Fruit fly (Drosophila melanogaster) whole organism, embryonic: Measurements from ENCODE around the gene Cyp303a1.

Experiments used
- Abd-B ChIP-seq: fragments of 200-800 bp; sonication (Bioruptor generic); optimal IDR thresholded peaks from 2 replicates; lab custom pipeline; 2018; ENCODE audit warnings: missing biosample characterization, mild to moderate bottlenecking, missing genetic modification characterization, moderate library complexity
- Blimp-1 ChIP-seq: fragments of 200-800 bp; sonication (Bioruptor generic); optimal IDR thresholded peaks from 3 replicates; lab custom pipeline; 2018; ENCODE audit warnings: missing biosample characterization, missing genetic modification characterization, mild to moderate bottlenecking, moderate library complexity, missing genetic modification reagents
- BtbVII ChIP-seq: fragments of 200-800 bp; sonication (Bioruptor generic); optimal IDR thresholded peaks from 3 replicates; lab custom pipeline; 2017; ENCODE audit warnings: missing biosample characterization, mild to moderate bottlenecking, missing genetic modification characterization
- CG12219 ChIP-seq: fragments of 200-800 bp; sonication (Bioruptor generic); optimal IDR thresholded peaks from 3 replicates; lab custom pipeline; 2018; ENCODE audit warnings: missing biosample characterization, mild to moderate bottlenecking, missing genetic modification characterization
- CG13123 ChIP-seq: fragments of 200-800 bp; sonication (Bioruptor generic); optimal IDR thresholded peaks from 2 replicates; lab custom pipeline; 2016; ENCODE audit warnings: missing biosample characterization, missing genetic modification characterization
- CG15601 ChIP-seq: fragments of 200-800 bp; sonication (Bioruptor generic); optimal IDR thresholded peaks from 3 replicates; lab custom pipeline; 2019; ENCODE audit warnings: missing biosample characterization, mild to moderate bottlenecking, missing genetic modification characterization, moderate library complexity
- CG16813 ChIP-seq: fragments of 200-800 bp; sonication (Bioruptor generic); IDR thresholded peaks from 3 replicates; pipeline ENCODE4 v1.3.6; 2022; ENCODE audit warnings: missing biosample characterization, missing genetic modification characterization; ENCODE audit not compliant: partially characterized antibody
- CG17359 ChIP-seq: fragments of 200-800 bp; sonication (Bioruptor generic); optimal IDR thresholded peaks from 3 replicates; lab custom pipeline; 2018; ENCODE audit warnings: missing biosample characterization, mild to moderate bottlenecking, missing genetic modification characterization, moderate library complexity
- CG17829 ChIP-seq: fragments of 200-800 bp; optimal IDR thresholded peaks from 2 replicates; lab custom pipeline; 2019; ENCODE audit warnings: missing biosample characterization, mild to moderate bottlenecking, missing genetic modification characterization, moderate library complexity
- CG2120 ChIP-seq: fragments of 200-800 bp; sonication (Bioruptor generic); optimal IDR thresholded peaks from 3 replicates; lab custom pipeline; 2016; ENCODE audit warnings: missing biosample characterization, missing genetic modification characterization
- CG4617 ChIP-seq: fragments of 200-800 bp; sonication (Bioruptor generic); optimal IDR thresholded peaks from 3 replicates; lab custom pipeline; 2016; ENCODE audit warnings: missing biosample characterization, missing genetic modification characterization, borderline replicate concordance
- CG4854 ChIP-seq: fragments of 200-800 bp; sonication (Bioruptor generic); optimal IDR thresholded peaks from 2 replicates; lab custom pipeline; 2016; ENCODE audit warnings: missing biosample characterization, missing genetic modification characterization, inconsistent platforms
- CG5245 ChIP-seq: fragments of 200-800 bp; sonication (Bioruptor generic); optimal IDR thresholded peaks from 3 replicates; lab custom pipeline; 2016; ENCODE audit warnings: missing biosample characterization, missing genetic modification characterization
- CG7372 ChIP-seq: fragments of 200-800 bp; sonication (Bioruptor generic); IDR thresholded peaks from 2 replicates; pipeline ENCODE4 v1.3.6; 2022; ENCODE audit warnings: missing biosample characterization, missing genetic modification characterization
- CG7745 ChIP-seq: fragments of 200-800 bp; sonication (Bioruptor generic); optimal IDR thresholded peaks from 2 replicates; lab custom pipeline; 2018; ENCODE audit warnings: missing biosample characterization, mild to moderate bottlenecking, missing genetic modification characterization, moderate library complexity
- CG7987 ChIP-seq: fragments of 200-800 bp; sonication (Bioruptor generic); optimal IDR thresholded peaks from 2 replicates; lab custom pipeline; 2018; ENCODE audit warnings: missing biosample characterization, mild to moderate bottlenecking, missing genetic modification characterization, moderate library complexity
- CG8388 ChIP-seq: fragments of 200-800 bp; sonication (Bioruptor generic); optimal IDR thresholded peaks from 2 replicates; lab custom pipeline; 2019; ENCODE audit warnings: missing biosample characterization, mild to moderate bottlenecking, missing genetic modification characterization, moderate library complexity
- CG9437 ChIP-seq: fragments of 200-800 bp; sonication (Bioruptor generic); optimal IDR thresholded peaks from 2 replicates; lab custom pipeline; 2018; ENCODE audit warnings: missing biosample characterization, mild to moderate bottlenecking, missing genetic modification characterization
- CG9932 ChIP-seq: fragments of 200-800 bp; sonication (Bioruptor generic); IDR thresholded peaks from 2 replicates; pipeline ENCODE4 v1.3.6; 2022; ENCODE audit warnings: missing biosample characterization, missing genetic modification characterization
- Elba2 ChIP-seq: fragments of 200-800 bp; sonication (Bioruptor generic); optimal IDR thresholded peaks from 3 replicates; lab custom pipeline; 2016; ENCODE audit warnings: missing biosample characterization, missing genetic modification characterization
- Hey ChIP-seq: fragments of 200-800 bp; sonication (Bioruptor generic); optimal IDR thresholded peaks from 3 replicates; lab custom pipeline; 2018; ENCODE audit warnings: missing biosample characterization, mild to moderate bottlenecking, missing genetic modification characterization
- Hr3 ChIP-seq: fragments of 200-800 bp; sonication (Bioruptor generic); optimal IDR thresholded peaks from 3 replicates; lab custom pipeline; 2016; ENCODE audit warnings: missing biosample characterization, missing genetic modification characterization
- Hsf ChIP-seq: fragments of 200-800 bp; sonication (Bioruptor generic); optimal IDR thresholded peaks from 3 replicates; lab custom pipeline; 2016; ENCODE audit warnings: missing biosample characterization, missing genetic modification characterization
- MTF-1 ChIP-seq: fragments of 200-800 bp; sonication (Bioruptor generic); optimal IDR thresholded peaks from 2 replicates; lab custom pipeline; 2018; ENCODE audit warnings: missing biosample characterization, mild to moderate bottlenecking, missing genetic modification characterization, borderline replicate concordance
- NK7.1 ChIP-seq: fragments of 200-800 bp; sonication (Bioruptor generic); optimal IDR thresholded peaks from 3 replicates; lab custom pipeline; 2016; ENCODE audit warnings: missing biosample characterization, missing genetic modification characterization
- Nf-YA ChIP-seq: fragments of 200-800 bp; sonication (Bioruptor generic); IDR thresholded peaks from 2 replicates; pipeline ENCODE4 v1.3.6; 2022; ENCODE audit warnings: missing biosample characterization, missing genetic modification characterization
- Pdp1 ChIP-seq, 2 experiments: fragments of 200-800 bp; sonication (Bioruptor generic); optimal IDR thresholded peaks; 3 replicates each; lab custom pipeline; 2016; ENCODE audit warnings: missing biosample characterization in 2 of 2, missing genetic modification characterization in 2 of 2, mild to moderate bottlenecking in 1 of 2, moderate library complexity in 1 of 2
- Ravus ChIP-seq: fragments of 200-800 bp; sonication (Bioruptor generic); IDR thresholded peaks from 2 replicates; pipeline ENCODE4 v1.3.6; 2022; ENCODE audit warnings: missing biosample characterization, missing genetic modification characterization
- Spps ChIP-seq: fragments of 200-800 bp; sonication (Bioruptor generic); optimal IDR thresholded peaks from 2 replicates; lab custom pipeline; 2018; ENCODE audit warnings: missing biosample characterization, mild to moderate bottlenecking, missing genetic modification characterization
- Trl ChIP-seq, 3 experiments: fragments of >200 bp in 2 of 3; fragments of 200-800 bp in 1 of 3; sonication (Bioruptor generic) in 1 of 3; optimal IDR thresholded peaks; 2 replicates in 1 of 3; 3 replicates in 2 of 3; lab custom pipeline; 2016 to 2017; ENCODE audit warnings: missing biosample characterization in 1 of 3, missing genetic modification characterization in 1 of 3
- al ChIP-seq: fragments of 200-800 bp; sonication (Bioruptor generic); IDR thresholded peaks from 2 replicates; pipeline ENCODE4 v1.3.6; 2022; ENCODE audit warnings: missing biosample characterization, missing genetic modification characterization
- amos ChIP-seq: fragments of 200-800 bp; sonication (Bioruptor generic); IDR thresholded peaks from 2 replicates; pipeline ENCODE4 v1.3.6; 2022; ENCODE audit warnings: missing biosample characterization, missing genetic modification characterization; ENCODE audit not compliant: partially characterized antibody
- bsh ChIP-seq, 2 experiments: fragments of 200-800 bp; sonication (Bioruptor generic); optimal IDR thresholded peaks; 2 replicates each; lab custom pipeline; 2017 to 2018; ENCODE audit warnings: mild to moderate bottlenecking in 2 of 2, missing biosample characterization in 2 of 2, missing genetic modification characterization in 2 of 2, moderate library complexity in 1 of 2
- btn ChIP-seq: fragments of 200-800 bp; sonication (Bioruptor generic); optimal IDR thresholded peaks from 2 replicates; lab custom pipeline; 2016; ENCODE audit warnings: missing biosample characterization, missing genetic modification characterization
- dm ChIP-seq: fragments of 200-800 bp; sonication (Bioruptor generic); optimal IDR thresholded peaks from 3 replicates; lab custom pipeline; 2016; ENCODE audit warnings: missing biosample characterization, missing genetic modification characterization
- fd96Cb ChIP-seq: fragments of 200-800 bp; sonication (Bioruptor generic); optimal IDR thresholded peaks from 2 replicates; lab custom pipeline; 2018; ENCODE audit warnings: missing biosample characterization, mild to moderate bottlenecking, missing genetic modification characterization, moderate library complexity
- kay ChIP-seq: fragments of 200-800 bp; sonication (Bioruptor generic); optimal IDR thresholded peaks from 2 replicates; lab custom pipeline; 2016; ENCODE audit warnings: missing biosample characterization, missing genetic modification characterization
- mam ChIP-seq: fragments of 200-800 bp; sonication (Bioruptor generic); optimal IDR thresholded peaks from 3 replicates; lab custom pipeline; 2016; ENCODE audit warnings: missing biosample characterization, missing genetic modification characterization
- phol ChIP-seq: fragments of 200-800 bp; sonication (Bioruptor generic); optimal IDR thresholded peaks from 3 replicates; lab custom pipeline; 2018; ENCODE audit warnings: missing biosample characterization, mild to moderate bottlenecking, missing genetic modification characterization, moderate library complexity
- pzg ChIP-seq: fragments of 200-800 bp; sonication (Bioruptor generic); optimal IDR thresholded peaks from 3 replicates; lab custom pipeline; 2018; ENCODE audit warnings: missing biosample characterization, mild to moderate bottlenecking, missing genetic modification characterization, moderate library complexity
- sens ChIP-seq: fragments of 200-800 bp; sonication (Bioruptor generic); peaks from one replicate; lab custom pipeline; 2016; ENCODE audit warnings: missing biosample characterization, missing genetic modification characterization
- slbo ChIP-seq: fragments of 200-800 bp; sonication (Bioruptor generic); IDR thresholded peaks from 2 replicates; pipeline ENCODE4 v1.3.6; 2022; ENCODE audit warnings: missing biosample characterization, missing genetic modification characterization
- so ChIP-seq: fragments of 200-800 bp; sonication (Bioruptor generic); IDR thresholded peaks from 3 replicates; pipeline ENCODE4 v1.3.6; 2022; ENCODE audit warnings: missing biosample characterization, missing genetic modification characterization
- sr ChIP-seq: fragments of 200-800 bp; sonication (Bioruptor generic); IDR thresholded peaks from 3 replicates; pipeline ENCODE4 v1.3.6; 2022; ENCODE audit warnings: missing biosample characterization, missing genetic modification characterization
- sug ChIP-seq: fragments of 200-800 bp; optimal IDR thresholded peaks from 2 replicates; lab custom pipeline; 2019; ENCODE audit warnings: missing biosample characterization, mild to moderate bottlenecking, missing genetic modification characterization, moderate library complexity
- tio ChIP-seq: fragments of 200-800 bp; sonication (Bioruptor generic); optimal IDR thresholded peaks from 2 replicates; lab custom pipeline; 2017; ENCODE audit warnings: missing biosample characterization, missing genetic modification characterization, inconsistent platforms
- tup ChIP-seq: fragments of 200-800 bp; sonication (Bioruptor generic); optimal IDR thresholded peaks from 2 replicates; lab custom pipeline; 2016; ENCODE audit warnings: missing biosample characterization, mild to moderate bottlenecking, missing genetic modification characterization, moderate library complexity
- tx ChIP-seq: fragments of 200-800 bp; sonication (Bioruptor generic); optimal IDR thresholded peaks from 2 replicates; lab custom pipeline; 2016; ENCODE audit warnings: missing biosample characterization, missing genetic modification characterization
- vnd ChIP-seq: fragments of 200-800 bp; sonication (Bioruptor generic); IDR thresholded peaks from 3 replicates; pipeline ENCODE4 v1.3.6; 2022; ENCODE audit warnings: missing biosample characterization, missing genetic modification characterization; ENCODE audit not compliant: partially characterized antibody
- wor ChIP-seq: fragments of 200-800 bp; sonication (Bioruptor generic); IDR thresholded peaks from 2 replicates; pipeline ENCODE4 v1.3.6; 2022; ENCODE audit warnings: missing biosample characterization, missing genetic modification characterization

Cyp303a1 gene

DNA sequence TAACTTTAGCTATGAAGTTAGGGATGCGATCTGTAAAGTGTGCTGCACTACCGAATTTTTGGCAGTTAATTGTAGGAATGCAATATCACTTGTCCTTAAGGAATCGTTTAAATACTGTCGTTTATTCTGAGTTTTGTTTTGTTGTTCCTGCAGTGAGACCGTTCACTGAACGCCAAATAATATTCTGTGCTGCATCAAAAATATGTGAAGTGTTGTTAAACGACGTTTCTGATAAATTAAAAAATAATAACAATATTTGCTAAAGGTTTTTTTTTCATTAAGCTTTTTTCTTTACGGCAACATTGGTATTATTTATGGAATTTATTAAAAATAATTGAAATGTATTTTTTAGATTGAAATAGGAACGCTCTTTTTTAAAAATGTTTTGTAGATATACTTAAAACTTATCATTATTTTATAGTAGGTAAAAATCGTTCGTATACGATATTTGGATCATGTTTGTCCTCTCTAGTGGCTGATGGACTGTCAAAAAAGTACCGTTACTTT is 8.8 kb downstream of the Cyp303a1 start, which contains the start of gene GMF (continued):
- no peak for TF ChIP-seq mam (GFP tag; lab: Kevin White, UChicago)
- TF ChIP-seq CG17359 (tag; lab: Kevin White, UChicago), result peak; percentile 14
- TF ChIP-seq BtbVII (GFP tag; lab: Kevin White, UChicago), result no peak
- TF ChIP-seq CG2120 (GFP tag; lab: Kevin White, UChicago), result peak; percentile 41
- no peak for TF ChIP-seq CG5245
- TF ChIP-seq tx (GFP tag; lab: Kevin White, UChicago), result no peak
- TF ChIP-seq Spps, result no peak
- TF ChIP-seq sug, result peak; percentile 43
- no peak for TF ChIP-seq Hey (tag; lab: Kevin White, UChicago)
- no peak for TF ChIP-seq Abd-B (GFP tag; lab: Kevin White, UChicago)
- peak; percentile 60 for TF ChIP-seq pzg (GFP tag; lab: Kevin White, UChicago)
- TF ChIP-seq vnd (GFP tag; lab: Robert Waterston, UW), result no peak
- no peak for TF ChIP-seq wor
- no peak; the same call in 2 of the 3 replicates for TF ChIP-seq sr
- peak; percentile 33 for TF ChIP-seq fd96Cb
- TF ChIP-seq tup, result no peak
- no peak for TF ChIP-seq CG9437 (GFP tag; lab: Kevin White, UChicago)
- TF ChIP-seq bsh (GFP tag; optimal IDR thresholded peaks at IDR 0.05; lab: Kevin White, UChicago), result peak in 1 of 2 experiments; percentile 40
- no peak for TF ChIP-seq CG16813
- peak; percentile 45 for TF ChIP-seq CG9932
- TF ChIP-seq Elba2, result no peak
- peak; percentile 38 for TF ChIP-seq CG17829
- no peak for TF ChIP-seq btn
- peak; percentile 37 for TF ChIP-seq Hr3 (GFP tag; lab: Kevin White, UChicago)
- TF ChIP-seq CG13123 (GFP tag; lab: Kevin White, UChicago), result peak; percentile 5
- no peak for TF ChIP-seq CG7987
- no peak for TF ChIP-seq MTF-1 (GFP tag; lab: Kevin White, UChicago)
- no peak; the same call in 1 of the 2 replicates for TF ChIP-seq amos
- no peak for TF ChIP-seq dm (GFP tag; lab: Kevin White, UChicago)
- TF ChIP-seq CG4854 (GFP tag; lab: Kevin White, UChicago), result no peak
- TF ChIP-seq al (GFP tag; lab: Robert Waterston, UW), result no peak
- peak; percentile 54 for TF ChIP-seq CG8388 (GFP tag; lab: Kevin White, UChicago)
- TF ChIP-seq so (GFP tag; lab: Robert Waterston, UW), result no peak
- no peak for TF ChIP-seq Blimp-1 (GFP tag; lab: Kevin White, UChicago)
- no peak for TF ChIP-seq NK7.1 (GFP tag; lab: Kevin White, UChicago)
- TF ChIP-seq Trl (optimal IDR thresholded peaks at IDR 0.05; lab: Kevin White, UChicago), result no peak
- no peak for TF ChIP-seq Trl (GFP tag; optimal IDR thresholded peaks at IDR 0.05; lab: Kevin White, UChicago)
- no peak for TF ChIP-seq tio (GFP tag; lab: Kevin White, UChicago)
- TF ChIP-seq CG4617 (GFP tag; lab: Kevin White, UChicago), result peak; percentile 64
- TF ChIP-seq slbo (GFP tag; lab: Robert Waterston, UW), result peak; percentile 45; the same call in 1 of the 2 replicates
- no peak for TF ChIP-seq CG12219
- peak; percentile 82 for TF ChIP-seq sens (GFP tag; lab: Kevin White, UChicago)
- peak; percentile 5 to 29 for TF ChIP-seq Pdp1 (GFP tag; optimal IDR thresholded peaks at IDR 0.05; lab: Kevin White, UChicago)
- TF ChIP-seq kay (GFP tag; lab: Kevin White, UChicago), result peak; percentile 79
- TF ChIP-seq phol (tag; lab: Kevin White, UChicago), result peak; percentile 70
- TF ChIP-seq Ravus (GFP tag; lab: Robert Waterston, UW), result no peak
- TF ChIP-seq CG7372 (GFP tag; lab: Robert Waterston, UW), result no peak
- TF ChIP-seq CG7745 (tag; lab: Kevin White, UChicago), result no peak
- peak; percentile 53 for TF ChIP-seq CG15601 (tag; lab: Kevin White, UChicago)
- TF ChIP-seq Hsf (GFP tag; lab: Kevin White, UChicago), result peak; percentile 25
- no peak for TF ChIP-seq Nf-YA (GFP tag; lab: Robert Waterston, UW)
